Worm (Caenorhabditis elegans) whole organism, L2 larva: ENCODE results near the gene T01C8.2.

Experiments used
- ceh-82 ChIP-seq: fragments of 150-350 bp; optimal IDR thresholded peaks from 2 replicates; lab custom pipeline; 2014; ENCODE audit warnings: missing biosample characterization, missing genetic modification characterization
- gmeb-1 ChIP-seq: fragments of 150-350 bp; optimal IDR thresholded peaks from 2 replicates; lab custom pipeline; 2014; ENCODE audit warnings: missing biosample characterization, missing genetic modification characterization
- lin-11 ChIP-seq: fragments of 150-350 bp; sonication (generic microtip); optimal IDR thresholded peaks from 2 replicates; lab custom pipeline; 2014; ENCODE audit warnings: missing biosample characterization, missing genetic modification characterization, inconsistent platforms, mixed read lengths
- nhr-77 ChIP-seq: fragments of 150-350 bp; optimal IDR thresholded peaks from 2 replicates; lab custom pipeline; 2014; ENCODE audit warnings: missing biosample characterization, missing genetic modification characterization
- zag-1 ChIP-seq: fragments of 150-350 bp; optimal IDR thresholded peaks from 2 replicates; lab custom pipeline; 2014; ENCODE audit warnings: missing biosample characterization, missing genetic modification characterization
- ztf-11 ChIP-seq: sonication (generic microtip); optimal IDR thresholded peaks from 2 replicates; lab custom pipeline; 2017; ENCODE audit warnings: missing biosample characterization, missing genetic modification characterization

ce11 chrX:16807015-16807414 lies 20.8 kb downstream of the T01C8.2 start, which contains the start of gene mec-4:
- TF ChIP-seq ceh-82 (tag; lab: Kevin White, UChicago) = no peak
- TF ChIP-seq nhr-77 = no peak
- no peak for TF ChIP-seq ztf-11
- no peak for TF ChIP-seq zag-1 (tag; lab: Kevin White, UChicago)
- TF ChIP-seq gmeb-1 (tag; lab: Kevin White, UChicago) = no peak
- no peak for TF ChIP-seq lin-11 (tag; lab: Kevin White, UChicago)
